Worm (Caenorhabditis elegans): Measurements from ENCODE around the gene Y54G11A.17.

- TF ChIP-seq aptf-3 (GFP tag; IDR thresholded peaks at IDR 0.05) (no peak), unc-130 (GFP tag; optimal IDR thresholded peaks at IDR 0.05) (no peak), ama-1 (optimal IDR thresholded peaks at IDR 0.05) (no peak), ama-1 (GFP tag; optimal IDR thresholded peaks at IDR 0.05) (no peak), lin-26 (GFP tag; IDR thresholded peaks at IDR 0.05) (no peak), efl-1 (GFP tag; optimal IDR thresholded peaks at IDR 0.05) (no peak), tlf-1 (GFP tag; optimal IDR thresholded peaks at IDR 0.05) (no peak)
Observed at ce11 chrII:14388213-14388612, 39.0 kb upstream of the Y54G11A.17 start, which contains the start of gene F26H11.8.
